Worm (Caenorhabditis elegans): ENCODE measurements around the gene F39E9.6.

Gene F39E9.6

ce11 chrII:3343714-3344113 is 30.4 kb upstream of the F39E9.6 start, which contains the start of gene F14D2.15:
TSS of gene F14D2.15 (minus strand) at chrII:3343814.
- TF ChIP-seq snpc-4 (tag; optimal IDR thresholded peaks at IDR 0.05) (no peak), elt-3 (tag; optimal IDR thresholded peaks at IDR 0.05) (no peak), unc-55 (GFP tag; optimal IDR thresholded peaks at IDR 0.05) (no peak), lin-11 (tag; optimal IDR thresholded peaks at IDR 0.05) (no peak), ztf-1 (GFP tag; conservative IDR thresholded peaks at IDR 0.05) (no peak), zag-1 (tag; optimal IDR thresholded peaks at IDR 0.05) (no peak), ztf-11 (tag; optimal IDR thresholded peaks at IDR 0.05) (no peak), lin-39 (tag; optimal IDR thresholded peaks at IDR 0.05) (no peak), aly-2 (tag; optimal IDR thresholded peaks at IDR 0.05) (no peak), ceh-82 (tag; optimal IDR thresholded peaks at IDR 0.05) (no peak), fos-1 (tag; optimal IDR thresholded peaks at IDR 0.05) (no peak)

- TF ChIP-seq nhr-237 (tag; optimal IDR thresholded peaks at IDR 0.05) (no peak), peb-1 (tag; optimal IDR thresholded peaks at IDR 0.05) (no peak), crh-2 (tag; optimal IDR thresholded peaks at IDR 0.05) (no peak), nhr-129 (tag; optimal IDR thresholded peaks at IDR 0.05) (no peak), mdl-1 (tag; optimal IDR thresholded peaks at IDR 0.05) (no peak), Y55F3AM.14 (GFP tag; optimal IDR thresholded peaks at IDR 0.05) (no peak), snpc-4 (tag; optimal IDR thresholded peaks at IDR 0.05) (no peak), elt-3 (tag; optimal IDR thresholded peaks at IDR 0.05) (no peak), unc-39 (tag; optimal IDR thresholded peaks at IDR 0.05) (no peak), mab-5 (tag; optimal IDR thresholded peaks at IDR 0.05) (no peak), F13H6.1 (tag; optimal IDR thresholded peaks at IDR 0.05) (no peak)
These were observed 28.6 kb upstream of the F39E9.6 start, which contains the start of gene F14D2.11 for ce11 chrII:3341989-3342388. TSS of gene F14D2.11 (minus strand) at chrII:3342089.

- TF ChIP-seq nhr-23 (tag; optimal IDR thresholded peaks at IDR 0.05) = no peak
- TF ChIP-seq elt-1 (tag; optimal IDR thresholded peaks at IDR 0.05) = no peak
- TF ChIP-seq aly-2 (tag; optimal IDR thresholded peaks at IDR 0.05) = no peak
- no peak for TF ChIP-seq F13H6.1 (tag; optimal IDR thresholded peaks at IDR 0.05)
- no peak for TF ChIP-seq elt-3 (tag; optimal IDR thresholded peaks at IDR 0.05)
These were observed 27.5 kb upstream of the F39E9.6 start for ce11 chrII:3340818-3341217.

ce11 chrII:3340251-3340650 is 26.9 kb upstream of the F39E9.6 start, which contains the start of gene F14D2.5:
TSS of gene F14D2.5 (plus strand) at chrII:3340551.
- TF ChIP-seq C34F6.9 (tag; optimal IDR thresholded peaks at IDR 0.05) (no peak), ztf-1 (GFP tag; conservative IDR thresholded peaks at IDR 0.05) (no peak), Y55F3AM.14 (GFP tag; optimal IDR thresholded peaks at IDR 0.05) (no peak), aly-2 (tag; optimal IDR thresholded peaks at IDR 0.05) (no peak), ztf-4 (tag; optimal IDR thresholded peaks at IDR 0.05) (no peak), lsy-2 (tag; optimal IDR thresholded peaks at IDR 0.05) (no peak)

ce11 chrII:3338556-3338955 is 25.2 kb upstream of the F39E9.6 start, which contains the start of gene F14D2.7:
TSS of gene F14D2.7 (minus strand) at chrII:3338656.
- TF ChIP-seq nhr-25 (tag; optimal IDR thresholded peaks at IDR 0.05) (no peak), nhr-6 (tag; optimal IDR thresholded peaks at IDR 0.05) (no peak), lin-39 (tag; optimal IDR thresholded peaks at IDR 0.05) (no peak), zag-1 (tag; optimal IDR thresholded peaks at IDR 0.05) (no peak), skn-1 (tag; optimal IDR thresholded peaks at IDR 0.05) (no peak), ztf-1 (GFP tag; conservative IDR thresholded peaks at IDR 0.05) (no peak), lin-13 (GFP tag; optimal IDR thresholded peaks at IDR 0.05) (no peak), unc-55 (GFP tag; optimal IDR thresholded peaks at IDR 0.05) (no peak), crh-2 (tag; optimal IDR thresholded peaks at IDR 0.05) (no peak), ztf-11 (tag; optimal IDR thresholded peaks at IDR 0.05) (no peak), mbf-1 (tag; optimal IDR thresholded peaks at IDR 0.05) (no peak), sem-4 (tag; optimal IDR thresholded peaks at IDR 0.05) (no peak), F13H6.1 (tag; optimal IDR thresholded peaks at IDR 0.05) (no peak), snpc-4 (tag; optimal IDR thresholded peaks at IDR 0.05) (no peak), sma-9 (GFP tag; optimal IDR thresholded peaks at IDR 0.05) (no peak), sma-9 (tag; optimal IDR thresholded peaks at IDR 0.05) (no peak), mab-5 (tag; optimal IDR thresholded peaks at IDR 0.05) (no peak), gmeb-1 (tag; optimal IDR thresholded peaks at IDR 0.05) (no peak), nhr-77 (tag; optimal IDR thresholded peaks at IDR 0.05) (no peak), nhr-129 (tag; optimal IDR thresholded peaks at IDR 0.05) (no peak), egl-27 (tag; optimal IDR thresholded peaks at IDR 0.05) (no peak)

Data from whole organism, L2 larva.